Worm (Caenorhabditis elegans) whole organism, L4 larva: ENCODE results near the gene mlt-7.

Source experiments
- F37D6.2 ChIP-seq: sonication (generic microtip); optimal IDR thresholded peaks from 2 replicates; lab custom pipeline; 2016; ENCODE audit warnings: mild to moderate bottlenecking, missing genetic modification characterization, missing compliant biosample characterization
- R02D3.7 ChIP-seq: fragments of 150-350 bp; sonication (generic microtip); optimal IDR thresholded peaks from 3 replicates; lab custom pipeline; 2014; ENCODE audit warnings: missing biosample characterization, missing genetic modification characterization
- T20F7.1 ChIP-seq: fragments of 200-800 bp; sonication (Bioruptor generic); optimal IDR thresholded peaks from 2 replicates; lab custom pipeline; 2018; ENCODE audit warnings: mild to moderate bottlenecking, missing genetic modification characterization, missing compliant biosample characterization
- Y48G9A.11 ChIP-seq: fragments of 200-800 bp; sonication (Bioruptor generic); IDR thresholded peaks from 2 replicates; pipeline ENCODE4 v1.3.6; 2022; ENCODE audit warnings: missing genetic modification reagents, missing genetic modification characterization, missing compliant biosample characterization
- Y5F2A.4 ChIP-seq: fragments of 200-800 bp; sonication (Bioruptor generic); optimal IDR thresholded peaks from 2 replicates; lab custom pipeline; 2018; ENCODE audit warnings: mild to moderate bottlenecking, missing genetic modification characterization, missing compliant biosample characterization
- aha-1 ChIP-seq: fragments of 150-350 bp; peaks from one replicate; lab custom pipeline; 2014; ENCODE audit warnings: missing biosample characterization, missing genetic modification characterization
- aly-2 ChIP-seq: sonication (generic microtip); optimal IDR thresholded peaks from 2 replicates; lab custom pipeline; 2018; ENCODE audit warnings: missing biosample characterization, missing genetic modification characterization
- ceh-44 ChIP-seq: fragments of 200-800 bp; sonication (Bioruptor generic); IDR thresholded peaks from 2 replicates; pipeline ENCODE4 v1.3.6; 2022; ENCODE audit warnings: missing genetic modification reagents, missing genetic modification characterization, missing compliant biosample characterization
- ceh-62 ChIP-seq: sonication (generic microtip); optimal IDR thresholded peaks from 2 replicates; lab custom pipeline; 2017; ENCODE audit warnings: missing biosample characterization, missing genetic modification characterization
- ces-1 ChIP-seq: fragments of 150-350 bp; sonication (generic microtip); optimal IDR thresholded peaks from 4 replicates; lab custom pipeline; 2014; ENCODE audit warnings: missing biosample characterization, missing genetic modification reagents, missing genetic modification characterization
- ctbp-1 ChIP-seq: fragments of 200-800 bp; sonication (Bioruptor generic); IDR thresholded peaks from 2 replicates; pipeline ENCODE4 v1.3.6; 2022; ENCODE audit warnings: missing genetic modification reagents, missing genetic modification characterization, missing compliant biosample characterization
- daf-16 ChIP-seq, 3 experiments: sonication (generic microtip); optimal IDR thresholded peaks; 2 replicates each; lab custom pipeline; 2016 to 2017; ENCODE audit warnings: missing genetic modification characterization in 3 of 3, missing genetic modification reagents in 3 of 3, mild to moderate bottlenecking in 2 of 3, missing compliant biosample characterization in 2 of 3, missing biosample characterization in 1 of 3, moderate library complexity in 1 of 3
- daf-8 ChIP-seq: fragments of 200-800 bp; sonication (Bioruptor generic); IDR thresholded peaks from 2 replicates; pipeline ENCODE4 v1.3.6; 2022; ENCODE audit warnings: missing genetic modification characterization, missing compliant biosample characterization
- dmd-6 ChIP-seq: fragments of 200-800 bp; sonication (Bioruptor generic); IDR thresholded peaks from 2 replicates; pipeline ENCODE4 v1.3.6; 2022; ENCODE audit warnings: missing genetic modification reagents, missing genetic modification characterization, missing compliant biosample characterization
- dmd-8 ChIP-seq: fragments of 200-800 bp; sonication (Bioruptor generic); IDR thresholded peaks from 2 replicates; pipeline ENCODE4 v1.3.6; 2022; ENCODE audit warnings: missing genetic modification characterization, missing compliant biosample characterization
- dve-1 ChIP-seq: sonication (generic microtip); optimal IDR thresholded peaks from 2 replicates; lab custom pipeline; 2017; ENCODE audit warnings: antibody characterized with exemption, mild to moderate bottlenecking, missing genetic modification characterization, missing compliant biosample characterization; ENCODE audit not compliant: insufficient read depth
- egl-27 ChIP-seq: sonication (generic microtip); optimal IDR thresholded peaks from 3 replicates; lab custom pipeline; 2017; ENCODE audit warnings: missing biosample characterization, missing genetic modification reagents, missing genetic modification characterization
- fkh-10 ChIP-seq: fragments of 150-350 bp; optimal IDR thresholded peaks from 2 replicates; lab custom pipeline; 2014; ENCODE audit warnings: missing biosample characterization, missing genetic modification reagents, missing genetic modification characterization
- gei-8 ChIP-seq: fragments of 200-800 bp; sonication (Bioruptor generic); optimal IDR thresholded peaks from 2 replicates; lab custom pipeline; 2018; ENCODE audit warnings: mild to moderate bottlenecking, missing genetic modification characterization, missing compliant biosample characterization
- hlh-11 ChIP-seq: fragments of 200-800 bp; sonication (Bioruptor generic); optimal IDR thresholded peaks from 2 replicates; lab custom pipeline; 2018; ENCODE audit warnings: mild to moderate bottlenecking, missing genetic modification characterization, missing compliant biosample characterization
- hlh-30 ChIP-seq: sonication (generic microtip); optimal IDR thresholded peaks from 2 replicates; lab custom pipeline; 2017; ENCODE audit warnings: antibody characterized with exemption, mild to moderate bottlenecking, missing genetic modification characterization, missing compliant biosample characterization; ENCODE audit not compliant: insufficient read depth
- lin-39 ChIP-seq: fragments of 150-350 bp; optimal IDR thresholded peaks from 2 replicates; lab custom pipeline; 2014; ENCODE audit warnings: missing biosample characterization, missing genetic modification reagents, missing genetic modification characterization
- lir-3 ChIP-seq: sonication (generic microtip); optimal IDR thresholded peaks from 2 replicates; lab custom pipeline; 2016; ENCODE audit warnings: mild to moderate bottlenecking, missing genetic modification characterization, missing compliant biosample characterization
- lsy-2 ChIP-seq, 2 experiments: fragments of 150-350 bp in 1 of 2; sonication (generic microtip) in 1 of 2; optimal IDR thresholded peaks; 2 replicates each; lab custom pipeline; 2014 to 2017; ENCODE audit warnings: missing biosample characterization in 2 of 2, missing genetic modification characterization in 2 of 2
- mdt-29 ChIP-seq: fragments of 200-800 bp; sonication (Bioruptor generic); IDR thresholded peaks from 2 replicates; pipeline ENCODE4 v1.3.6; 2022; ENCODE audit warnings: missing genetic modification reagents, missing genetic modification characterization, missing compliant biosample characterization
- mes-2 ChIP-seq: sonication (generic microtip); optimal IDR thresholded peaks from 2 replicates; lab custom pipeline; 2016; ENCODE audit warnings: missing genotype, mild to moderate bottlenecking, missing genetic modification characterization, missing compliant biosample characterization; ENCODE audit not compliant: poor library complexity, severe bottlenecking
- mxl-3 ChIP-seq: fragments of 200-800 bp; sonication (Bioruptor generic); optimal IDR thresholded peaks from 2 replicates; lab custom pipeline; 2018; ENCODE audit warnings: mild to moderate bottlenecking, missing genetic modification characterization, missing compliant biosample characterization
- nhr-11 ChIP-seq: fragments of 150-350 bp; optimal IDR thresholded peaks from 2 replicates; lab custom pipeline; 2014; ENCODE audit warnings: missing biosample characterization, missing genetic modification characterization
- nhr-111 ChIP-seq: fragments of 200-800 bp; sonication (Bioruptor generic); optimal IDR thresholded peaks from 2 replicates; lab custom pipeline; 2018; ENCODE audit warnings: mild to moderate bottlenecking, missing genetic modification characterization, missing compliant biosample characterization
- nhr-28 ChIP-seq: fragments of 150-350 bp; optimal IDR thresholded peaks from 2 replicates; lab custom pipeline; 2014; ENCODE audit warnings: missing biosample characterization, missing genetic modification characterization
- nhr-76 ChIP-seq: fragments of 150-350 bp; optimal IDR thresholded peaks from 2 replicates; lab custom pipeline; 2014; ENCODE audit warnings: missing biosample characterization, missing genetic modification characterization
- nhr-77 ChIP-seq: fragments of 150-350 bp; optimal IDR thresholded peaks from 2 replicates; lab custom pipeline; 2014; ENCODE audit warnings: missing biosample characterization, missing genetic modification characterization
- pqm-1 ChIP-seq: sonication (generic microtip); optimal IDR thresholded peaks from 2 replicates; lab custom pipeline; 2017; ENCODE audit warnings: missing biosample characterization, missing genetic modification characterization
- saeg-2 ChIP-seq: fragments of 200-800 bp; sonication (Bioruptor generic); IDR thresholded peaks from 2 replicates; pipeline ENCODE4 v1.3.6; 2022; ENCODE audit warnings: missing genetic modification reagents, missing genetic modification characterization, missing compliant biosample characterization
- set-16 ChIP-seq: fragments of 200-800 bp; sonication (Bioruptor generic); IDR thresholded peaks from 2 replicates; pipeline ENCODE4 v1.3.6; 2022; ENCODE audit warnings: missing genetic modification reagents, missing genetic modification characterization, missing compliant biosample characterization
- ztf-7 ChIP-seq: fragments of 150-350 bp; optimal IDR thresholded peaks from 2 replicates; lab custom pipeline; 2014; ENCODE audit warnings: missing biosample characterization, missing genetic modification characterization

Gene mlt-7

ce11 chrII:4428121-4428520, 35.3 kb downstream of the mlt-7 start:
- TF ChIP-seq F37D6.2 (tag; lab: Kevin White, UChicago) (no peak), Y5F2A.4 (GFP tag; lab: Kevin White, UChicago) (no peak), R02D3.7 (tag; lab: Kevin White, UChicago) (no peak), dmd-6 (GFP tag; lab: Robert Waterston, UW) (no peak), lsy-2 (tag; optimal IDR thresholded peaks at IDR 0.05; lab: Kevin White, UChicago) (no peak), ctbp-1 (GFP tag; lab: Robert Waterston, UW) (no peak), dmd-8 (GFP tag; lab: Robert Waterston, UW) (no peak), T20F7.1 (no peak), nhr-77 (tag; lab: Kevin White, UChicago) (no peak), mes-2 (tag; lab: Kevin White, UChicago) (no peak), ceh-62 (tag; lab: Kevin White, UChicago) (no peak), gei-8 (GFP tag; lab: Kevin White, UChicago) (no peak), aha-1 (tag; lab: Kevin White, UChicago) (peak; percentile 94), ceh-44 (GFP tag; lab: Robert Waterston, UW) (no peak), set-16 (0 out of 2 replicates have a peak, but pooled peaks have one; percentile 14)

DNA sequence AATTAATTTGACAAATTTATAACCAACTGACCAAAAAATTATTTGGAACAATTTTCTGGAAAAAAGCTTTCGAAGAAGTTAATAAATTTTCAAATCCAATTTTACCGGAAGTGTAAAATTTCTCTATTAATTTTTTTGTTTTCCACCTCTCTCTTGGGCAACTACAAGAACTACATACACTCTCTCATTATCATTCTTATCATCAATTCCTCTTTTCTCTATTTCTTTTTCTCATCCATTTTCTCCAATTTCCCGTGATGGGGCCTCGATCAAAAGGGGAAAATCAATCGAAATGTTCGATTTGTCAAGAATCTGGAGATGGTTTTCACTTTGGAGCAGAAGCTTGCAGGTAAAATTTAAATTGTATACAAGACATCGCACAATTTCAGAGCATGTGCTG, 40.3 kb downstream of the mlt-7 start, which contains the start of gene nhr-109:
Gene nhr-109 (plus strand): TSS at position 222 of the 400 bp plus-strand sequence.
- TF ChIP-seq nhr-76 (tag; lab: Kevin White, UChicago) = no peak
- TF ChIP-seq dmd-6 (GFP tag; lab: Robert Waterston, UW) = no peak
- TF ChIP-seq nhr-11 (tag; lab: Kevin White, UChicago) = no peak
- TF ChIP-seq hlh-11 (tag; lab: Kevin White, UChicago) = peak; percentile 2
- TF ChIP-seq daf-8 (GFP tag; lab: Robert Waterston, UW) = no peak
- TF ChIP-seq ces-1 (GFP tag; lab: Kevin White, UChicago) = no peak
- TF ChIP-seq nhr-77 (tag; lab: Kevin White, UChicago) = peak; percentile 2
- no peak for TF ChIP-seq daf-16 (GFP tag; optimal IDR thresholded peaks at IDR 0.05; lab: Kevin White, UChicago)
- peak; percentile 61 for TF ChIP-seq daf-16 (tag; optimal IDR thresholded peaks at IDR 0.05; lab: Kevin White, UChicago)
- TF ChIP-seq ceh-62 (tag; lab: Kevin White, UChicago) = no peak
- TF ChIP-seq nhr-111 (GFP tag; lab: Kevin White, UChicago) = no peak
- TF ChIP-seq nhr-28 = peak; percentile 97
- TF ChIP-seq pqm-1 (tag; lab: Kevin White, UChicago) = peak; percentile 14
- TF ChIP-seq, all 104 proteins: peak for 5

DNA sequence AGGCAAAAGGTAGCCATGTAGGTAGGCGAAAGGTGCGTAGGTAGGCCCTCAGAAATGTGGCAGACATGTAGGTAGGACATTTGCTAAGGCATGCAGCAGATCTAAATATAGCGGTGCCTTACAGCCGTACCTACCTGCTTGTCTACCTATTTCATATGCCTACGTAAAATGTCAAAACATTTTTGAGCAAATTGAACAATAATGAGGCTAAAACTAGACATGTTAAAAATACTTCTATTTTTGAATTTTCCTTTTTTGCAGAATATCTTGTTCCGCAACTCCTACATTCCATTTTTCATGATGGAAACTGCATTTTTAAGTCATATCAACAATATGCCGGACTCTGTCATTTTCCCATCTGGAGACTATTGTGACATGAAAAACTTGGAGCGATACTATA, 41.5 kb downstream of the mlt-7 start:
- TF ChIP-seq egl-27 (tag; lab: Kevin White, UChicago) = no peak
- no peak for TF ChIP-seq gei-8 (GFP tag; lab: Kevin White, UChicago)
- no peak for TF ChIP-seq lir-3
- TF ChIP-seq aha-1 (tag; lab: Kevin White, UChicago) = peak; percentile 98
- TF ChIP-seq Y48G9A.11 (GFP tag; lab: Robert Waterston, UW) = no peak
- no peak for TF ChIP-seq ces-1 (GFP tag; lab: Kevin White, UChicago)

DNA sequence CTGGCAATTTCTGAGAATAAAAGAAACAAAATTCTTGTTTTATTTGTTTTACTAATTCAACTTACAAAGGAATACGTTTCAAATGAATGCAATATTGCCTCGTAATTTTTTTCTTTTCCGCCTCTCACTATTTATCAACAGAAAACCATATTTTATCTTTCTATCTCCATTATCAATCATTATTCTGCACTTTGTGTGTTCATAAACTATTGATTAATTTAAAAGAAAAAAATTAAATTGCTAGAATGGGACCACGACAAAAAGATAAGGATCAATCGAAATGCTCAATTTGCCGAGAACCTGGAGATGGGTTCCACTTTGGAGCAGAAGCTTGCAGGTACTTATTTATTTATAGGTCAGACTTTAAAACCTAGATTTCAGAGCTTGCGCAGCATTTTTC, 42.3 kb downstream of the mlt-7 start, which contains the start of gene nhr-273:
Gene nhr-273 (plus strand): TSS at position 167 of the 400 bp plus-strand sequence.
- TF ChIP-seq mxl-3 (GFP tag; lab: Kevin White, UChicago) (no peak), nhr-28 (peak; percentile 66), fkh-10 (no peak), aly-2 (tag; lab: Kevin White, UChicago) (no peak), dve-1 (tag; lab: Kevin White, UChicago) (peak; percentile 21), ctbp-1 (GFP tag; lab: Robert Waterston, UW) (no peak), ztf-7 (no peak), daf-16 (GFP tag; optimal IDR thresholded peaks at IDR 0.05; lab: Kevin White, UChicago) (no peak), daf-16 (tag; optimal IDR thresholded peaks at IDR 0.05; lab: Kevin White, UChicago) (peak; percentile 38), ceh-62 (tag; lab: Kevin White, UChicago) (no peak), lin-39 (no peak), hlh-30 (tag; lab: Kevin White, UChicago) (no peak), ces-1 (GFP tag; lab: Kevin White, UChicago) (no peak), saeg-2 (GFP tag; lab: Robert Waterston, UW) (no peak), hlh-11 (tag; lab: Kevin White, UChicago) (no peak), mdt-29 (GFP tag; lab: Robert Waterston, UW) (no peak)
